Fruit fly (Drosophila melanogaster): ENCODE data around the gene Mcm10.

Gene Mcm10

dm6 chr2L:21158554-21158953 is 21.2 kb upstream of the Mcm10 start, which contains the start of the genes Coq3 and Pld3 (continued):
- no peak for TF ChIP-seq CG2129 (GFP tag; IDR thresholded peaks at IDR 0.05; ENCODE audit: partially characterized antibody)
- TF ChIP-seq cg (GFP tag; optimal IDR thresholded peaks at IDR 0.05), result no peak
- TF ChIP-seq crol (GFP tag; IDR thresholded peaks at IDR 0.05), result no peak
- TF ChIP-seq Scr (GFP tag; IDR thresholded peaks at IDR 0.05; ENCODE audit: partially characterized antibody), result no peak
- peak; percentile 54 for TF ChIP-seq ewg (GFP tag; optimal IDR thresholded peaks at IDR 0.05)
- TF ChIP-seq TFAM (GFP tag; optimal IDR thresholded peaks at IDR 0.05), result no peak
- TF ChIP-seq scrt (GFP tag; optimal IDR thresholded peaks at IDR 0.05), result peak; percentile 71
- TF ChIP-seq maf-S (GFP tag; optimal IDR thresholded peaks at IDR 0.05), result peak; percentile 69
- TF ChIP-seq Elba2 (GFP tag; optimal IDR thresholded peaks at IDR 0.05), result no peak
- TF ChIP-seq sens-2 (GFP tag; IDR thresholded peaks at IDR 0.05), result peak; percentile 81
- TF ChIP-seq CTCF (GFP tag; optimal IDR thresholded peaks at IDR 0.05), result peak; percentile 21
- TF ChIP-seq CG10462 (GFP tag; optimal IDR thresholded peaks at IDR 0.05), result peak; percentile 54
- TF ChIP-seq p53 (GFP tag; optimal IDR thresholded peaks at IDR 0.05), result no peak
- TF ChIP-seq chinmo (GFP tag; IDR thresholded peaks at IDR 0.05; ENCODE audit: partially characterized antibody), result no peak
- peak; percentile 66 for TF ChIP-seq CG6683 (GFP tag; optimal IDR thresholded peaks at IDR 0.05)
- TF ChIP-seq Fer3 (tag; optimal IDR thresholded peaks at IDR 0.05), result peak; percentile 86
- TF ChIP-seq CG2202 (tag; optimal IDR thresholded peaks at IDR 0.05), result peak; percentile 63
- TF ChIP-seq trh (GFP tag; optimal IDR thresholded peaks at IDR 0.05), result peak; percentile 19
- peak; percentile 85 for TF ChIP-seq row (GFP tag; IDR thresholded peaks at IDR 0.05)
- peak; percentile 93 for TF ChIP-seq Drgx (GFP tag; IDR thresholded peaks at IDR 0.05)
- TF ChIP-seq CG15514 (GFP tag; optimal IDR thresholded peaks at IDR 0.05), result peak; percentile 97
- TF ChIP-seq CHES-1-like (GFP tag; optimal IDR thresholded peaks at IDR 0.05), result peak; percentile 68
- TF ChIP-seq Neu2 (GFP tag; optimal IDR thresholded peaks at IDR 0.05; ENCODE audit: borderline replicate concordance), result no peak
- TF ChIP-seq zen (tag; optimal IDR thresholded peaks at IDR 0.05), result peak; percentile 72
- peak; percentile 69; the same call in 1 of the 3 replicates for TF ChIP-seq Mrtf (GFP tag; IDR thresholded peaks at IDR 0.05)
- peak; percentile 58 for TF ChIP-seq Atf3 (GFP tag; optimal IDR thresholded peaks at IDR 0.05)
- TF ChIP-seq Sox102F (GFP tag; optimal IDR thresholded peaks at IDR 0.05), result peak; percentile 87
- TF ChIP-seq CG2116 (GFP tag; optimal IDR thresholded peaks at IDR 0.05), result peak; percentile 64
- peak; percentile 82 for TF ChIP-seq CG13894 (tag; optimal IDR thresholded peaks at IDR 0.05)
- TF ChIP-seq Opbp (GFP tag; IDR thresholded peaks at IDR 0.05; ENCODE audit: partially characterized antibody), result no peak
- peak; percentile 71 for TF ChIP-seq E2f2 (GFP tag; IDR thresholded peaks at IDR 0.05)
- TF ChIP-seq Ets97D (GFP tag; optimal IDR thresholded peaks at IDR 0.05), result peak; percentile 35
- TF ChIP-seq CG5953 (GFP tag; IDR thresholded peaks at IDR 0.05), result peak; percentile 61; the same call in 1 of the 2 replicates
- TF ChIP-seq Hmr (GFP tag; optimal IDR thresholded peaks at IDR 0.05), result peak; percentile 89
- TF ChIP-seq Jarid2 (GFP tag; optimal IDR thresholded peaks at IDR 0.05), result no peak
- TF ChIP-seq CG6813 (GFP tag; optimal IDR thresholded peaks at IDR 0.05), result peak; percentile 68
- TF ChIP-seq slp2 (GFP tag; optimal IDR thresholded peaks at IDR 0.05), result peak; percentile 48
- peak; percentile 83 for TF ChIP-seq CG8924 (tag; optimal IDR thresholded peaks at IDR 0.05)
- TF ChIP-seq CG13287 (GFP tag; IDR thresholded peaks at IDR 0.05; ENCODE audit: partially characterized antibody), result no peak
- TF ChIP-seq CG18262 (tag; optimal IDR thresholded peaks at IDR 0.05), result peak; percentile 82
- peak; percentile 65 for TF ChIP-seq CG3847 (GFP tag; IDR thresholded peaks at IDR 0.05)
- TF ChIP-seq CG6254 (GFP tag; optimal IDR thresholded peaks at IDR 0.05), result peak; percentile 71
- TF ChIP-seq pros (GFP tag; optimal IDR thresholded peaks at IDR 0.05), result no peak
- TF ChIP-seq CG17385 (GFP tag; optimal IDR thresholded peaks at IDR 0.05), result peak; percentile 74
- peak; percentile 42 for TF ChIP-seq shn (GFP tag; optimal IDR thresholded peaks at IDR 0.05)
- peak; percentile 57 for TF ChIP-seq twi (tag; optimal IDR thresholded peaks at IDR 0.05)
- TF ChIP-seq CG14710 (tag; optimal IDR thresholded peaks at IDR 0.05), result peak; percentile 77
- peak; percentile 77 for TF ChIP-seq tio (GFP tag; optimal IDR thresholded peaks at IDR 0.05)
- TF ChIP-seq Lim3 (GFP tag; IDR thresholded peaks at IDR 0.05), result no peak
- peak; percentile 18 for TF ChIP-seq CG17186 (GFP tag; optimal IDR thresholded peaks at IDR 0.05)
